Fruit fly (Drosophila melanogaster) whole organism: ENCODE data around the gene CG10508.

Source experiments
- CG8478 ChIP-seq: fragments of >200 bp; optimal IDR thresholded peaks from 2 replicates; lab custom pipeline; 2018; ENCODE audit warnings: inconsistent platforms
- Dll ChIP-seq: fragments of >200 bp; optimal IDR thresholded peaks from 2 replicates; lab custom pipeline; 2017
- EcR ChIP-seq, 2 experiments: fragments of >200 bp; optimal IDR thresholded peaks; 2 replicates each; lab custom pipeline; 2017; ENCODE audit warnings: missing biosample characterization in 2 of 2, missing genetic modification characterization in 2 of 2, missing genetic modification reagents in 2 of 2
- pan ChIP-seq: fragments of >200 bp; optimal IDR thresholded peaks from 2 replicates; lab custom pipeline; 2017
- psq ChIP-seq: fragments of >200 bp; optimal IDR thresholded peaks from 2 replicates; lab custom pipeline; 2017
- usp ChIP-seq: fragments of >200 bp; optimal IDR thresholded peaks from 2 replicates; lab custom pipeline; 2017; ENCODE audit warnings: missing biosample characterization, missing genetic modification characterization, mixed read lengths

The CG10508 gene

dm6 chr3L:21241447-21241983, 31.5 kb downstream of the CG10508 start:
- TF ChIP-seq psq (lab: Kevin White, UChicago) (no peak), CG8478 (lab: Kevin White, UChicago) (no peak), Dll (no peak), EcR (GFP tag; optimal IDR thresholded peaks at IDR 0.05; lab: Kevin White, UChicago) (no peak), usp (GFP tag; lab: Kevin White, UChicago) (no peak), pan (lab: Kevin White, UChicago) (no peak)

dm6 chr3L:21242958-21243357, 32.9 kb downstream of the CG10508 start:
- no peak for TF ChIP-seq usp (GFP tag; lab: Kevin White, UChicago)
- no peak for TF ChIP-seq EcR (GFP tag; optimal IDR thresholded peaks at IDR 0.05; lab: Kevin White, UChicago)
- no peak for TF ChIP-seq pan (lab: Kevin White, UChicago)
- no peak for TF ChIP-seq psq (lab: Kevin White, UChicago)

dm6 chr3L:21243417-21243816, 33.4 kb downstream of the CG10508 start:
- TF ChIP-seq pan (lab: Kevin White, UChicago) (no peak), EcR (GFP tag; optimal IDR thresholded peaks at IDR 0.05; lab: Kevin White, UChicago) (no peak), usp (GFP tag; lab: Kevin White, UChicago) (no peak), CG8478 (lab: Kevin White, UChicago) (no peak), Dll (no peak), psq (lab: Kevin White, UChicago) (no peak)

dm6 chr3L:21251381-21251780, 41.4 kb downstream of the CG10508 start:
- peak; percentile 40 for TF ChIP-seq Dll
- no peak for TF ChIP-seq pan (lab: Kevin White, UChicago)
- no peak for TF ChIP-seq CG8478 (lab: Kevin White, UChicago)
- no peak for TF ChIP-seq psq (lab: Kevin White, UChicago)
- peak in 1 of 2 experiments; percentile 2 for TF ChIP-seq EcR (GFP tag; optimal IDR thresholded peaks at IDR 0.05; lab: Kevin White, UChicago)
- no peak for TF ChIP-seq usp (GFP tag; lab: Kevin White, UChicago)

dm6 chr3L:21252525-21252924, 42.5 kb downstream of the CG10508 start:
- TF ChIP-seq Dll = peak; percentile 2
- no peak for TF ChIP-seq pan (lab: Kevin White, UChicago)
- peak in 1 of 2 experiments; percentile 81 for TF ChIP-seq EcR (GFP tag; optimal IDR thresholded peaks at IDR 0.05; lab: Kevin White, UChicago)

- TF ChIP-seq Dll = peak; percentile 17
- TF ChIP-seq CG8478 (lab: Kevin White, UChicago) = no peak
- TF ChIP-seq usp (GFP tag; lab: Kevin White, UChicago) = no peak
- no peak for TF ChIP-seq psq (lab: Kevin White, UChicago)
- TF ChIP-seq EcR (GFP tag; optimal IDR thresholded peaks at IDR 0.05; lab: Kevin White, UChicago) = peak; percentile 95 to 97
- TF ChIP-seq pan (lab: Kevin White, UChicago) = no peak
These were observed 43.1 kb downstream of the CG10508 start for dm6 chr3L:21252932-21253760.

dm6 chr3L:21253761-21254523, 43.9 kb downstream of the CG10508 start:
- TF ChIP-seq EcR (GFP tag; optimal IDR thresholded peaks at IDR 0.05; lab: Kevin White, UChicago) (peak; percentile 94 to 95), usp (GFP tag; lab: Kevin White, UChicago) (no peak)

dm6 chr3L:21254524-21254972, 44.5 kb downstream of the CG10508 start:
- TF ChIP-seq Dll = no peak
- TF ChIP-seq EcR (GFP tag; optimal IDR thresholded peaks at IDR 0.05; lab: Kevin White, UChicago) = peak in 1 of 2 experiments; percentile 43
- TF ChIP-seq usp (GFP tag; lab: Kevin White, UChicago) = no peak
- TF ChIP-seq psq (lab: Kevin White, UChicago) = no peak

dm6 chr3L:21256062-21257023, 46.3 kb downstream of the CG10508 start:
- TF ChIP-seq CG8478 (lab: Kevin White, UChicago) (no peak), Dll (no peak), psq (lab: Kevin White, UChicago) (no peak), EcR (GFP tag; optimal IDR thresholded peaks at IDR 0.05; lab: Kevin White, UChicago) (no peak), pan (lab: Kevin White, UChicago) (no peak), usp (GFP tag; lab: Kevin White, UChicago) (no peak)

dm6 chr3L:21257731-21258130, 47.7 kb downstream of the CG10508 start, which contains the start of gene CG43218:
Gene CG43218, plus strand, starts transcription at chr3L:21258020.
- TF ChIP-seq usp (GFP tag; lab: Kevin White, UChicago) (no peak), psq (lab: Kevin White, UChicago) (no peak), pan (lab: Kevin White, UChicago) (no peak), EcR (GFP tag; optimal IDR thresholded peaks at IDR 0.05; lab: Kevin White, UChicago) (no peak), Dll (no peak), CG8478 (lab: Kevin White, UChicago) (no peak)
